Fruit fly (Drosophila melanogaster) whole organism, prepupa: ENCODE data around the gene CG14689.

ENCODE experiments used
- CG10631 ChIP-seq: fragments of 200-800 bp; sonication (Bioruptor generic); optimal IDR thresholded peaks from 2 replicates; lab custom pipeline; 2016; ENCODE audit warnings: missing biosample characterization, missing genetic modification characterization
- CG10669 ChIP-seq: fragments of 200-800 bp; sonication (Bioruptor generic); optimal IDR thresholded peaks from 3 replicates; lab custom pipeline; 2018; ENCODE audit warnings: missing biosample characterization, mild to moderate bottlenecking, missing genetic modification characterization, moderate library complexity
- CG11294 ChIP-seq: fragments of 200-800 bp; sonication (Bioruptor generic); IDR thresholded peaks from 2 replicates; pipeline ENCODE4 v1.3.6; 2022; ENCODE audit warnings: missing biosample characterization, missing genetic modification characterization
- CG11762 ChIP-seq: fragments of 200-800 bp; sonication (Bioruptor generic); optimal IDR thresholded peaks from 3 replicates; lab custom pipeline; 2016; ENCODE audit warnings: missing biosample characterization, missing genetic modification characterization; ENCODE audit not compliant: insufficient read depth
- CG15336 ChIP-seq: fragments of 200-800 bp; sonication (Bioruptor generic); IDR thresholded peaks from 2 replicates; pipeline ENCODE4 v1.3.6; 2022; ENCODE audit warnings: missing biosample characterization, missing genetic modification characterization
- CG3032 ChIP-seq: fragments of 200-800 bp; optimal IDR thresholded peaks from 2 replicates; lab custom pipeline; 2019; ENCODE audit warnings: missing biosample characterization, mild to moderate bottlenecking, missing genetic modification characterization, moderate library complexity
- CG34406 ChIP-seq: fragments of 200-800 bp; sonication (Bioruptor generic); optimal IDR thresholded peaks from 3 replicates; lab custom pipeline; 2016; ENCODE audit warnings: missing biosample characterization, missing genetic modification characterization
- CG3919 ChIP-seq: fragments of 200-800 bp; sonication (Bioruptor generic); optimal IDR thresholded peaks from 3 replicates; lab custom pipeline; 2016; ENCODE audit warnings: missing biosample characterization, missing genetic modification characterization
- CG6163 ChIP-seq: fragments of 200-800 bp; sonication (Bioruptor generic); IDR thresholded peaks from 3 replicates; pipeline ENCODE4 v1.3.6; 2022; ENCODE audit warnings: missing biosample characterization, missing genetic modification characterization
- CG6854 ChIP-seq: fragments of 200-800 bp; sonication (Bioruptor generic); optimal IDR thresholded peaks from 2 replicates; lab custom pipeline; 2017; ENCODE audit warnings: missing biosample characterization, mild to moderate bottlenecking, missing genetic modification characterization
- CG7368 ChIP-seq: fragments of 200-800 bp; sonication (Bioruptor generic); optimal IDR thresholded peaks from 3 replicates; lab custom pipeline; 2016; ENCODE audit warnings: missing biosample characterization, missing genetic modification characterization
- CG8119 ChIP-seq: fragments of 200-800 bp; sonication (Bioruptor generic); IDR thresholded peaks from 3 replicates; pipeline ENCODE4 v1.3.6; 2022; ENCODE audit warnings: missing biosample characterization, missing genetic modification characterization
- CG8319 ChIP-seq: fragments of 200-800 bp; sonication (Bioruptor generic); optimal IDR thresholded peaks from 3 replicates; lab custom pipeline; 2016; ENCODE audit warnings: missing biosample characterization, missing genetic modification characterization
- CG8632 ChIP-seq: fragments of 200-800 bp; sonication (Bioruptor generic); optimal IDR thresholded peaks from 3 replicates; lab custom pipeline; 2016; ENCODE audit warnings: missing biosample characterization, missing genetic modification characterization
- CG9139 ChIP-seq: fragments of 200-800 bp; sonication (Bioruptor generic); optimal IDR thresholded peaks from 3 replicates; lab custom pipeline; 2017; ENCODE audit warnings: missing biosample characterization, mild to moderate bottlenecking, missing genetic modification characterization
- Eip75B ChIP-seq: fragments of 200-800 bp; sonication (Bioruptor generic); optimal IDR thresholded peaks from 3 replicates; lab custom pipeline; 2016; ENCODE audit warnings: missing biosample characterization, missing genetic modification characterization
- Ets96B ChIP-seq: fragments of 200-800 bp; optimal IDR thresholded peaks from 2 replicates; lab custom pipeline; 2019; ENCODE audit warnings: missing biosample characterization, mild to moderate bottlenecking, missing genetic modification characterization, moderate library complexity
- Gug ChIP-seq: fragments of 200-800 bp; sonication (Bioruptor generic); IDR thresholded peaks from 2 replicates; pipeline ENCODE4 v1.3.6; 2022; ENCODE audit warnings: missing biosample characterization, missing genetic modification characterization
- Hr38 ChIP-seq: sonication (Bioruptor generic); optimal IDR thresholded peaks from 2 replicates; lab custom pipeline; 2016; ENCODE audit warnings: missing biosample characterization, missing genetic modification characterization
- Met ChIP-seq: fragments of 200-800 bp; sonication (Bioruptor generic); optimal IDR thresholded peaks from 3 replicates; lab custom pipeline; 2016; ENCODE audit warnings: missing biosample characterization, missing genetic modification characterization
- OdsH ChIP-seq: fragments of 200-800 bp; sonication (Bioruptor generic); optimal IDR thresholded peaks from 3 replicates; lab custom pipeline; 2016; ENCODE audit warnings: missing biosample characterization, missing genetic modification characterization
- Sox14 ChIP-seq: fragments of 200-800 bp; sonication (Bioruptor generic); optimal IDR thresholded peaks from 3 replicates; lab custom pipeline; 2016; ENCODE audit warnings: missing biosample characterization, missing genetic modification characterization
- Sox15 ChIP-seq: fragments of 200-800 bp; sonication (Bioruptor generic); optimal IDR thresholded peaks from 3 replicates; lab custom pipeline; 2016; ENCODE audit warnings: missing biosample characterization, missing genetic modification characterization
- acj6 ChIP-seq: fragments of 200-800 bp; sonication (Bioruptor generic); optimal IDR thresholded peaks from 3 replicates; lab custom pipeline; 2016; ENCODE audit warnings: missing biosample characterization, missing genetic modification characterization
- cyc ChIP-seq: fragments of 200-800 bp; sonication (Bioruptor generic); optimal IDR thresholded peaks from 3 replicates; lab custom pipeline; 2016; ENCODE audit warnings: missing biosample characterization, missing genetic modification characterization
- dac ChIP-seq: fragments of 200-800 bp; sonication (Bioruptor generic); optimal IDR thresholded peaks from 2 replicates; lab custom pipeline; 2017; ENCODE audit warnings: missing biosample characterization, mild to moderate bottlenecking, missing genetic modification characterization
- eg ChIP-seq: fragments of 200-800 bp; sonication (Bioruptor generic); IDR thresholded peaks from 3 replicates; pipeline ENCODE4 v1.3.6; 2022; ENCODE audit warnings: missing biosample characterization, missing genetic modification characterization
- esn ChIP-seq: fragments of 200-800 bp; sonication (Bioruptor generic); optimal IDR thresholded peaks from 2 replicates; lab custom pipeline; 2016; ENCODE audit warnings: missing biosample characterization, mild to moderate bottlenecking, missing genetic modification characterization, moderate library complexity
- fd85E ChIP-seq: fragments of 200-800 bp; sonication (Bioruptor generic); optimal IDR thresholded peaks from 3 replicates; lab custom pipeline; 2016; ENCODE audit warnings: missing biosample characterization, missing genetic modification characterization
- fkh ChIP-seq: fragments of 200-800 bp; sonication (Bioruptor generic); optimal IDR thresholded peaks from 3 replicates; lab custom pipeline; 2017; ENCODE audit warnings: missing biosample characterization, mild to moderate bottlenecking, missing genetic modification characterization, moderate library complexity
- lz ChIP-seq: fragments of 200-800 bp; sonication (Bioruptor generic); optimal IDR thresholded peaks from 3 replicates; lab custom pipeline; 2016; ENCODE audit warnings: missing biosample characterization, missing genetic modification characterization
- ss ChIP-seq, 2 experiments: fragments of 200-800 bp; sonication (Bioruptor generic); optimal IDR thresholded peaks; 2 replicates in 1 of 2; 3 replicates in 1 of 2; lab custom pipeline; 2017 to 2018; ENCODE audit warnings: mild to moderate bottlenecking in 2 of 2, missing biosample characterization in 2 of 2, missing genetic modification characterization in 2 of 2, moderate library complexity in 1 of 2
- svp ChIP-seq: fragments of 200-800 bp; sonication (Bioruptor generic); peaks from one replicate; lab custom pipeline; 2016; ENCODE audit warnings: missing biosample characterization, missing genetic modification characterization
- vri ChIP-seq: fragments of 200-800 bp; sonication (Bioruptor generic); optimal IDR thresholded peaks from 3 replicates; lab custom pipeline; 2016; ENCODE audit warnings: missing biosample characterization, mild to moderate bottlenecking, missing genetic modification characterization

Gene CG14689

DNA sequence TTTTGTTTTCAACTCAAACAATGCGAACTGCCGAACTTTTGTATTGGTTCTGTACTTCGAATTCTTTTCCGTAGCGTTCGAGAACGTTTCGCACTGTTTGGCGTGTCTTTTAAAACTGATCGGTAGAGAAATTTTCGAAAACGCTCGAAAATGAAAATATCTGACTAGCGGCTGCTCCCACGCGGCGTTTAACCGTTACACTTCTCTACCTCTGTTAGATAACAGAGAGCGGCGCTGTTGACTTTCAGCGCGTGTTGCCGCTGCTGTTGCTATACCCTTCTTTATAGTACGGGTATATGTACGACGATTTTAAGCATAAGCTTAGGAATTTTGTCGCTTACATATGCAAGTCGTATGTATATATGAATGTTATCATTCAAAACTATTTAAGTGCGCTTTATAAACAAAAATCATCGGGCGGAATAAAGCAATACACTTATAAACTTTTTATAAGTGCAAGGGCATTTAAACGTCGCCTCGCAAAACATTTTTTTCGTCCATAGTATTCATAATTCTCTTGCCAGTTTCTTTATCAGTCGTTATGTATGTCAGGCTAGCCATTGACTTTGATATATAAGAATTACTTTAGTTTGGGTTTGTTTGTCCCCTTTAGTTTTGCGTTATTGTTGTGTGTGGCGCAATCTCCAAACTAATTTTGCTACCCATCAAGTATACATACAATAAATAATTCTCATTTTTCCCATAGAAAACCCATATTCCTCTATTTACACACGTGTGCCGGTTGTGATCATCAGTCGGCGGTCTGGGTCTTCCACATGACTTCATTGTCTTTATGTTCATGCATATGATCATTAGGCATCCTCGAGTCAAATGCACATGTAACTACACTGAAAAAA lies 30.0 kb downstream of the CG14689 start, which contains the start of gene Phyhd1 (continued):
- peak; percentile 88 for TF ChIP-seq CG3919 (GFP tag; lab: Kevin White, UChicago)
- peak; percentile 68 for TF ChIP-seq CG3032
- peak; percentile 89 for TF ChIP-seq Sox14
- peak; percentile 82 for TF ChIP-seq vri
- TF ChIP-seq Eip75B = peak; percentile 87
- TF ChIP-seq Ets96B (tag; lab: Kevin White, UChicago) = peak; percentile 75
- peak; percentile 91 for TF ChIP-seq CG8119
- peak; percentile 90 for TF ChIP-seq CG15336
- peak; percentile 85 for TF ChIP-seq CG10631 (GFP tag; lab: Kevin White, UChicago)
- peak; percentile 88 for TF ChIP-seq esn (GFP tag; lab: Kevin White, UChicago)
- TF ChIP-seq Sox15 (GFP tag; lab: Kevin White, UChicago) = peak; percentile 78
- TF ChIP-seq acj6 (GFP tag; lab: Kevin White, UChicago) = peak; percentile 89
- peak; percentile 78 for TF ChIP-seq CG10669 (GFP tag; lab: Kevin White, UChicago)
- TF ChIP-seq dac = peak; percentile 67
- TF ChIP-seq CG8632 (GFP tag; lab: Kevin White, UChicago) = peak; percentile 82
- TF ChIP-seq eg = peak; percentile 90
- peak; percentile 74 for TF ChIP-seq Gug
- peak; percentile 90 for TF ChIP-seq svp (GFP tag; lab: Kevin White, UChicago)
- peak; percentile 66 for TF ChIP-seq CG11294
- no peak for TF ChIP-seq Hr38
- peak; percentile 80 for TF ChIP-seq CG11762
- peak; percentile 92 for TF ChIP-seq OdsH (GFP tag; lab: Kevin White, UChicago)
- peak; percentile 89 for TF ChIP-seq CG6163 (GFP tag; lab: Robert Waterston, UW)
- peak; percentile 83 for TF ChIP-seq lz (GFP tag; lab: Kevin White, UChicago)
- peak; percentile 76 for TF ChIP-seq fkh (GFP tag; lab: Kevin White, UChicago)
- TF ChIP-seq CG6854 = no peak
- TF ChIP-seq CG34406 (GFP tag; lab: Kevin White, UChicago) = peak; percentile 85
- TF ChIP-seq CG7368 (GFP tag; lab: Kevin White, UChicago) = peak; percentile 67

DNA sequence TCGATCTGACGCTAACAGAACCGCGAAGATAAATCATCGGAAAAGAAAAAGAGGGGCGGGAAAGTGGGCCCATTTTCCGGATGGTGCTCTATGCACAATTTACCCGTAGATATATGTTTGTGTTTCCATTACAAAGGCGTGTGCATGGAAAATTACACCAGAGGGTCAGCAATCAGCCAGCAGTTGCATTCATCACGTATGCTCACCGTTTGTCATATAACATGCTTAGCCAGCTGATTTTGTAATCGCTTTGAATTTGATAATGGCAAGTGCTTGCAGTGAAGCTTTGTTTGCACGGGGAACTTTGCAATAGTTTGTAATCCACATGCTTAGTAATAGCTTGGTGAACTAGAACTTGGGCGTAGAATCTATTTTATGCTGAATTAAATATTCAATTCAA lies 31.1 kb downstream of the CG14689 start:
- TF ChIP-seq CG7368 (GFP tag; lab: Kevin White, UChicago) (no peak), fd85E (no peak), svp (GFP tag; lab: Kevin White, UChicago) (peak; percentile 50), vri (no peak)
- TF ChIP-seq, all 60 proteins: peak for 1

DNA sequence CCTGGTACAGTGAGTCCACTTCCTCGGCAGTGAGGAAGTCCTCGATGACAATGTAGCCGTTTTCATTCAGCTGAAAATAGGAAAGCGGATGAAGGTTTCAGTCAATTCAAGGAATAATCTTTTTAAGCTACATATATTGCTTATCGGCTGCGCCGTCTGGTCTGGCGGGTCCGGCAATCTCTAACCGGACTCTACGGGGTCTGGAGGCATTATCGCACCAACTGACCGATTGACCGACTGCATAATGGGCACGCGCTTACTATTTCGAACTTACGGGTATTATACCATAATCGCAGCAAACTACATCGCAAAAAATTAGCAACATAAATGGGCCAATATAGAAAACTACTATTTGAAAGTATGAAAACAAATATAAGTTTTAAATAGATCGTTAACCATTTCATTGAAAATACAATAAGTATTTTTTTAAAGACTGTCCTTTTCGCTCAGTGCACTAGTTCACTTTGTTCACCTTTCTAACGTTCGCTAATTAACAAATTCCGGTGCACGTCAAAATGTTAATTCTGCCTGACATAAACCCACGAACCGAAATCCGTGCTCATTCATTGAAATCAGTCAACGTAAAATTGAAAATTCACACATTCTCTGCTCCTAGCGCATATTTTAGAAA lies 32.0 kb downstream of the CG14689 start:
- no peak for TF ChIP-seq CG10631 (GFP tag; lab: Kevin White, UChicago)
- no peak for TF ChIP-seq fkh (GFP tag; lab: Kevin White, UChicago)
- TF ChIP-seq CG8319 (GFP tag; lab: Kevin White, UChicago) = no peak
- no peak for TF ChIP-seq Sox14
- no peak for TF ChIP-seq OdsH (GFP tag; lab: Kevin White, UChicago)
- no peak for TF ChIP-seq Met (GFP tag; lab: Kevin White, UChicago)
- no peak for TF ChIP-seq CG8119
- peak; percentile 39; the same call in 1 of the 3 replicates for TF ChIP-seq eg
- TF ChIP-seq ss (GFP tag; optimal IDR thresholded peaks at IDR 0.05; lab: Kevin White, UChicago) = no peak
- no peak for TF ChIP-seq CG9139
- peak; percentile 80 for TF ChIP-seq svp (GFP tag; lab: Kevin White, UChicago)
- TF ChIP-seq cyc (GFP tag; lab: Kevin White, UChicago) = no peak
